Fruit fly (Drosophila melanogaster): ENCODE measurements around the gene CG33783.

The CG33783 gene

dm6 chr3R:10080699-10081098, 14.1 kb downstream of the CG33783 start:
- TF ChIP-seq Myc (optimal IDR thresholded peaks at IDR 0.05) (no peak), psq (optimal IDR thresholded peaks at IDR 0.05) (no peak), h (optimal IDR thresholded peaks at IDR 0.05) (no peak), ttk (optimal IDR thresholded peaks at IDR 0.05) (no peak), insv (optimal IDR thresholded peaks at IDR 0.05) (no peak), Sin3A (optimal IDR thresholded peaks at IDR 0.05) (no peak)

DNA sequence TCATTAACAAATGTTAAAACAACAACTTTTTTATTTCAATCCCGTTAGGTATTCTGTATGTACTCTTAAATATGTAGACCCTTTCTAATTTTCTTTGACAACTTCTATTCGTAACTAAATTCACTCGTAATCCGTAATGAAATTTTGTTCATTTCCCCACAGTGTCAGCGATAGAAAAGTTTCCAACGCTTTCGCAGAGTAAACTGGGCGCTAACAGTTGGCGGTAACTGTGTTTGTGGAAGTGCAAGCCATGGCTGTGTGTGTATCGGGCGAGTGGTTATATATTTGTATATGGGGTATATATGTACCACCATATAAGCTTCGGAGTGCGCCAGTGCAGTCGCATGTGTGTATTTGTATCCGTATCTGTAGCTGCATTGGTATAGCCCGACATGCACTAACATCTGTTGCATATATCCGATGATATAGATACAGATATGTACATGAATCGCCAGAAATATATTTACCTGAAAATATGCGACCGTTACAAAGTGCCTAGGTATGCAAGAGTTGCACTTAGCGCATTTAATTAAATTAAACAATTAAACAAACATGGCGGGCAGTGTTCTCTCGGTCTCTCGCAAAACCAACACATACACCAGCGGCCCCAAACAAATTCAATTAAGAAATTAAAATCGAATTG, 15.0 kb downstream of the CG33783 start:
- no peak for TF ChIP-seq psq (optimal IDR thresholded peaks at IDR 0.05)
- no peak for TF ChIP-seq insv (optimal IDR thresholded peaks at IDR 0.05)
- TF ChIP-seq ttk (optimal IDR thresholded peaks at IDR 0.05) = no peak
- TF ChIP-seq h (optimal IDR thresholded peaks at IDR 0.05) = no peak
- TF ChIP-seq Sin3A (optimal IDR thresholded peaks at IDR 0.05) = no peak
- no peak for TF ChIP-seq Myc (optimal IDR thresholded peaks at IDR 0.05)

dm6 chr3R:10082549-10083075, 16.0 kb downstream of the CG33783 start:
- TF ChIP-seq h (optimal IDR thresholded peaks at IDR 0.05) = no peak
- no peak for TF ChIP-seq insv (optimal IDR thresholded peaks at IDR 0.05)
- no peak for TF ChIP-seq Myc (optimal IDR thresholded peaks at IDR 0.05)
- no peak for TF ChIP-seq Sin3A (optimal IDR thresholded peaks at IDR 0.05)
- TF ChIP-seq ttk (optimal IDR thresholded peaks at IDR 0.05) = no peak
- TF ChIP-seq psq (optimal IDR thresholded peaks at IDR 0.05) = no peak

dm6 chr3R:10083077-10083476, 16.5 kb downstream of the CG33783 start:
- TF ChIP-seq Sin3A (optimal IDR thresholded peaks at IDR 0.05) (no peak), ttk (optimal IDR thresholded peaks at IDR 0.05) (no peak), Myc (optimal IDR thresholded peaks at IDR 0.05) (no peak), psq (optimal IDR thresholded peaks at IDR 0.05) (no peak), h (optimal IDR thresholded peaks at IDR 0.05) (no peak), insv (optimal IDR thresholded peaks at IDR 0.05) (no peak)

dm6 chr3R:10084179-10084647, 17.6 kb downstream of the CG33783 start:
- TF ChIP-seq insv (optimal IDR thresholded peaks at IDR 0.05) (no peak), Myc (optimal IDR thresholded peaks at IDR 0.05) (no peak), h (optimal IDR thresholded peaks at IDR 0.05) (no peak), ttk (optimal IDR thresholded peaks at IDR 0.05) (no peak)

dm6 chr3R:10084914-10085313, 18.3 kb downstream of the CG33783 start:
- TF ChIP-seq Sin3A (optimal IDR thresholded peaks at IDR 0.05) (no peak), Myc (optimal IDR thresholded peaks at IDR 0.05) (no peak), psq (optimal IDR thresholded peaks at IDR 0.05) (no peak), insv (optimal IDR thresholded peaks at IDR 0.05) (no peak), h (optimal IDR thresholded peaks at IDR 0.05) (no peak), ttk (optimal IDR thresholded peaks at IDR 0.05) (no peak)

dm6 chr3R:10086222-10086621, 19.7 kb downstream of the CG33783 start:
- no peak for TF ChIP-seq Myc (optimal IDR thresholded peaks at IDR 0.05)
- no peak for TF ChIP-seq ttk (optimal IDR thresholded peaks at IDR 0.05)
- no peak for TF ChIP-seq insv (optimal IDR thresholded peaks at IDR 0.05)
- no peak for TF ChIP-seq Sin3A (optimal IDR thresholded peaks at IDR 0.05)
- no peak for TF ChIP-seq h (optimal IDR thresholded peaks at IDR 0.05)
- TF ChIP-seq psq (optimal IDR thresholded peaks at IDR 0.05) = no peak

dm6 chr3R:10086683-10087082, 20.1 kb downstream of the CG33783 start:
- TF ChIP-seq Myc (optimal IDR thresholded peaks at IDR 0.05) (no peak), insv (optimal IDR thresholded peaks at IDR 0.05) (no peak)

- TF ChIP-seq psq (optimal IDR thresholded peaks at IDR 0.05) (no peak), Myc (optimal IDR thresholded peaks at IDR 0.05) (no peak), Sin3A (optimal IDR thresholded peaks at IDR 0.05) (no peak), h (optimal IDR thresholded peaks at IDR 0.05) (no peak), ttk (optimal IDR thresholded peaks at IDR 0.05) (no peak), insv (optimal IDR thresholded peaks at IDR 0.05) (no peak)
Observed at dm6 chr3R:10087206-10087927, 20.8 kb downstream of the CG33783 start.

- no peak for TF ChIP-seq h (optimal IDR thresholded peaks at IDR 0.05)
- no peak for TF ChIP-seq ttk (optimal IDR thresholded peaks at IDR 0.05)
- TF ChIP-seq insv (optimal IDR thresholded peaks at IDR 0.05) = no peak
- TF ChIP-seq psq (optimal IDR thresholded peaks at IDR 0.05) = no peak
- no peak for TF ChIP-seq Sin3A (optimal IDR thresholded peaks at IDR 0.05)
- TF ChIP-seq Myc (optimal IDR thresholded peaks at IDR 0.05) = no peak
Observed at dm6 chr3R:10089171-10089664, 22.6 kb downstream of the CG33783 start.

DNA sequence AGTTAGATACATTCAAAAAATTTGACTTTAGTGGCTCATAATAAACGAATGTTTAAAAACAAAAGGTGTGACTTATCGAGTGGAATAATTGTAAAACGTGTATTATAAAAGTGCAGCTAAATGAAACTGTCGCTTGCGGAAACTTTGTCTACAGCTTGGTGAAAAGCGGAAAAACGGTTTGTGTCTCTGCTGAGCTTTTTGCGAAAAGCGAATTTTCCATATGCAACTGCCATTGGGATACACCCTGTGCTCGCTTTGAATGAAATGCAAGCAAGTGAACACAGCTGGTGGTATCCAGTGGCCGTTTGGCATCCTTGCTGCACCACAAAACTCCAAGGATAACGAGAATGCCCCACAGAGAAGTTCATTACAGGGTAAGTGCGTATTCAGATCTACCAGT, 24.3 kb downstream of the CG33783 start:
- no peak for TF ChIP-seq Sin3A (optimal IDR thresholded peaks at IDR 0.05)
- no peak for TF ChIP-seq insv (optimal IDR thresholded peaks at IDR 0.05)
- no peak for TF ChIP-seq ttk (optimal IDR thresholded peaks at IDR 0.05)
- no peak for TF ChIP-seq psq (optimal IDR thresholded peaks at IDR 0.05)
- TF ChIP-seq h (optimal IDR thresholded peaks at IDR 0.05) = no peak
- TF ChIP-seq Myc (optimal IDR thresholded peaks at IDR 0.05) = no peak

DNA sequence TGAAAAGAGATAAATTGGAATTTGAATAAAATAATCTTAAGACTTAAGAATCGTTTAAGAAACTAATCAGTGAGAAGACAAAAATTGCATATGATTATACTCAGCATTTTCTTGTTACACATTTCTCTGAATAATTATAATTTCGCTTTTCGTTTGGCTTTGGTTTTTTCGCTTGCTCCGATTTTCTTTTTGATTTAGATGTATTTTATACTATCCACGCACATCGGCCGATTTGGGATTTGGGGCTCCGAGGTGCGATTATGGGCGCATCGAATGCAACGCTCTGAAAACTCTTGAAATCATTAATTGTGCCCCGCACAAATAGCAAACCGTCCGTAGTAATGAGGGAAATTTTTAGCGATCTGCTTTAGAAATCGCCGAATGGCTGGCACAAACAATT, 24.9 kb downstream of the CG33783 start:
- TF ChIP-seq Sin3A (optimal IDR thresholded peaks at IDR 0.05) (no peak), insv (optimal IDR thresholded peaks at IDR 0.05) (no peak), Myc (optimal IDR thresholded peaks at IDR 0.05) (no peak), ttk (optimal IDR thresholded peaks at IDR 0.05) (no peak), psq (optimal IDR thresholded peaks at IDR 0.05) (no peak), h (optimal IDR thresholded peaks at IDR 0.05) (no peak)
